Fruit fly (Drosophila melanogaster): ENCODE data around the gene CG12106.
A peak's percentile ranks its signal among the peaks of the same experiment; 100 is the strongest.

CG12106 gene

dm6 chrX:9163645-9164509 is 29.8 kb upstream of the CG12106 start:
- TF ChIP-seq CG34406 (GFP tag; optimal IDR thresholded peaks at IDR 0.05) (no peak), ss (GFP tag; optimal IDR thresholded peaks at IDR 0.05) (peak; percentile 45 to 56), lz (GFP tag; optimal IDR thresholded peaks at IDR 0.05) (no peak), pdm3 (GFP tag; optimal IDR thresholded peaks at IDR 0.05) (no peak), Met (GFP tag; optimal IDR thresholded peaks at IDR 0.05) (no peak), Eip93F (GFP tag; optimal IDR thresholded peaks at IDR 0.05) (no peak), Eip78C (GFP tag) (peak; percentile 74), CG10669 (GFP tag; optimal IDR thresholded peaks at IDR 0.05) (no peak), vri (GFP tag; optimal IDR thresholded peaks at IDR 0.05) (no peak), CG8632 (GFP tag; optimal IDR thresholded peaks at IDR 0.05) (no peak), CG6808 (GFP tag; optimal IDR thresholded peaks at IDR 0.05) (peak; percentile 19), acj6 (GFP tag; optimal IDR thresholded peaks at IDR 0.05) (no peak), CG3919 (GFP tag; optimal IDR thresholded peaks at IDR 0.05) (no peak), CG3032 (tag; optimal IDR thresholded peaks at IDR 0.05) (no peak), fd59A (GFP tag; optimal IDR thresholded peaks at IDR 0.05) (peak; percentile 10), dsx (GFP tag; optimal IDR thresholded peaks at IDR 0.05; ENCODE audit: poor library complexity, severe bottlenecking) (peak; percentile 16), topi (GFP tag; optimal IDR thresholded peaks at IDR 0.05) (no peak), salr (GFP tag; optimal IDR thresholded peaks at IDR 0.05) (peak in 1 of 2 experiments; percentile 38), CG11762 (GFP tag; optimal IDR thresholded peaks at IDR 0.05; ENCODE audit: insufficient read depth) (no peak), esn (GFP tag; optimal IDR thresholded peaks at IDR 0.05) (no peak), CG32006 (GFP tag; optimal IDR thresholded peaks at IDR 0.05) (no peak), CG6854 (GFP tag; optimal IDR thresholded peaks at IDR 0.05) (peak; percentile 20), Gug (GFP tag; IDR thresholded peaks at IDR 0.05) (no peak), Blimp-1 (GFP tag; optimal IDR thresholded peaks at IDR 0.05) (peak; percentile 29), net (GFP tag; optimal IDR thresholded peaks at IDR 0.05) (peak; percentile 35), CG8119 (GFP tag; IDR thresholded peaks at IDR 0.05) (no peak), eg (GFP tag; IDR thresholded peaks at IDR 0.05) (peak; percentile 69), Sox102F (GFP tag; optimal IDR thresholded peaks at IDR 0.05) (no peak), OdsH (GFP tag; optimal IDR thresholded peaks at IDR 0.05) (no peak), achi (GFP tag; optimal IDR thresholded peaks at IDR 0.05) (no peak), Ets21C (GFP tag; optimal IDR thresholded peaks at IDR 0.05) (no peak), CG8319 (GFP tag; optimal IDR thresholded peaks at IDR 0.05) (no peak), Hr39 (GFP tag; optimal IDR thresholded peaks at IDR 0.05) (no peak), dac (GFP tag; optimal IDR thresholded peaks at IDR 0.05) (no peak), CG6276 (GFP tag; optimal IDR thresholded peaks at IDR 0.05) (peak; percentile 64), spab (GFP tag; optimal IDR thresholded peaks at IDR 0.05) (no peak), CG4318 (GFP tag; optimal IDR thresholded peaks at IDR 0.05) (no peak), Hr4 (GFP tag; optimal IDR thresholded peaks at IDR 0.05) (no peak), CG6163 (GFP tag; IDR thresholded peaks at IDR 0.05) (peak; percentile 68), CG15336 (GFP tag; IDR thresholded peaks at IDR 0.05) (peak; percentile 32; the same call in 1 of the 2 replicates), cyc (GFP tag; optimal IDR thresholded peaks at IDR 0.05) (no peak), CG10631 (GFP tag; optimal IDR thresholded peaks at IDR 0.05) (no peak), Eip75B (GFP tag; optimal IDR thresholded peaks at IDR 0.05) (no peak), CG9139 (GFP tag; optimal IDR thresholded peaks at IDR 0.05) (peak; percentile 41), CG31627 (GFP tag; optimal IDR thresholded peaks at IDR 0.05) (no peak), Hr38 (GFP tag; optimal IDR thresholded peaks at IDR 0.05) (no peak), CG16779 (tag; optimal IDR thresholded peaks at IDR 0.05) (peak; percentile 37), Sox14 (GFP tag; optimal IDR thresholded peaks at IDR 0.05) (no peak), fd85E (GFP tag; optimal IDR thresholded peaks at IDR 0.05) (no peak), CG11294 (GFP tag; IDR thresholded peaks at IDR 0.05) (no peak)
